Worm (Caenorhabditis elegans): Measurements from ENCODE around the gene F40A3.6.

ce11 chrV:7863020-7863523 is 30.6 kb downstream of the F40A3.6 start, which contains the start of gene C37C3.10:
- TF ChIP-seq F13H6.1 (tag; optimal IDR thresholded peaks at IDR 0.05), result no peak
- TF ChIP-seq mab-5 (tag; optimal IDR thresholded peaks at IDR 0.05), result no peak
- no peak for TF ChIP-seq mdl-1 (tag; optimal IDR thresholded peaks at IDR 0.05)
- no peak for TF ChIP-seq ztf-11 (tag; optimal IDR thresholded peaks at IDR 0.05)
- TF ChIP-seq C34F6.9 (tag; optimal IDR thresholded peaks at IDR 0.05), result no peak
- no peak for TF ChIP-seq lin-11 (tag; optimal IDR thresholded peaks at IDR 0.05)
- TF ChIP-seq zag-1 (tag; optimal IDR thresholded peaks at IDR 0.05), result no peak
- no peak for TF ChIP-seq nhr-11 (tag; optimal IDR thresholded peaks at IDR 0.05)
- no peak for TF ChIP-seq snpc-4 (tag; optimal IDR thresholded peaks at IDR 0.05)
- TF ChIP-seq unc-39 (tag; optimal IDR thresholded peaks at IDR 0.05), result no peak
- no peak for TF ChIP-seq egl-27 (tag; optimal IDR thresholded peaks at IDR 0.05)

Measured in whole organism, L2 larva.